Worm (Caenorhabditis elegans) whole organism, L4 larva: Measurements from ENCODE around the gene T02H6.7.

Experiments
- rbr-2 ChIP-seq: sonication (generic microtip); optimal IDR thresholded peaks from 2 replicates; lab custom pipeline; 2016; ENCODE audit warnings: missing genotype, missing genetic modification characterization, missing compliant biosample characterization
- sdz-12 ChIP-seq: fragments of 200-800 bp; sonication (Bioruptor generic); optimal IDR thresholded peaks from 2 replicates; lab custom pipeline; 2018; ENCODE audit warnings: mild to moderate bottlenecking, missing genetic modification characterization, missing compliant biosample characterization
- skn-1 ChIP-seq: fragments of 150-350 bp; optimal IDR thresholded peaks from 2 replicates; lab custom pipeline; 2014; ENCODE audit warnings: missing biosample characterization, missing genetic modification characterization
- snpc-4 ChIP-seq: fragments of 150-350 bp; optimal IDR thresholded peaks from 2 replicates; lab custom pipeline; 2014; ENCODE audit warnings: missing biosample characterization, missing genetic modification characterization
- unc-62 ChIP-seq, 3 experiments: fragments of 150-350 bp in 1 of 3; sonication (generic microtip); optimal IDR thresholded peaks in 2 of 3; peaks in 1 of 3; 1 replicate in 1 of 3; 2 replicates in 2 of 3; lab custom pipeline; 2014 to 2017; ENCODE audit warnings: missing biosample characterization in 3 of 3, missing genetic modification characterization in 3 of 3, missing genetic modification reagents in 3 of 3, missing genotype in 1 of 3
- ztf-11 ChIP-seq: fragments of 150-350 bp; optimal IDR thresholded peaks from 2 replicates; lab custom pipeline; 2014; ENCODE audit warnings: missing biosample characterization, missing genetic modification characterization

ce11 chrII:684811-685210 is 2.4 kb downstream of the T02H6.7 start, which contains the start of gene T02H6.5:
- TF ChIP-seq rbr-2 (no peak), sdz-12 (GFP tag; lab: Kevin White, UChicago) (no peak), skn-1 (no peak), snpc-4 (no peak), ztf-11 (tag; lab: Kevin White, UChicago) (no peak), unc-62 (GFP tag; optimal IDR thresholded peaks at IDR 0.05 in 1 of 2; lab: Kevin White, UChicago) (no peak), unc-62 (tag; optimal IDR thresholded peaks at IDR 0.05; lab: Kevin White, UChicago) (no peak)
